Worm (Caenorhabditis elegans): Measurements from ENCODE around the gene fip-5.

Gene fip-5

ce11 chrX:10302430-10302829 is at the start of gene fip-5:
TSS of gene fip-5 (plus strand) at chrX:10302741.
- TF ChIP-seq flt-1 (GFP tag; IDR thresholded peaks at IDR 0.05) (no peak), cog-1 (tag; optimal IDR thresholded peaks at IDR 0.05) (no peak), ztf-29 (GFP tag; IDR thresholded peaks at IDR 0.05) (no peak), ref-1 (GFP tag; conservative IDR thresholded peaks at IDR 0.05) (no peak), ztf-23 (GFP tag; IDR thresholded peaks at IDR 0.05) (no peak), med-1 (GFP tag; optimal IDR thresholded peaks at IDR 0.05; ENCODE audit: insufficient read depth) (no peak), T22C8.4 (GFP tag; IDR thresholded peaks at IDR 0.05) (no peak), tab-1 (GFP tag; IDR thresholded peaks at IDR 0.05) (no peak)

- TF ChIP-seq ztf-23 (GFP tag; IDR thresholded peaks at IDR 0.05) (no peak), med-1 (GFP tag; optimal IDR thresholded peaks at IDR 0.05; ENCODE audit: insufficient read depth) (no peak), ztf-29 (GFP tag; IDR thresholded peaks at IDR 0.05) (no peak)
Observed at ce11 chrX:10252781-10253180, 49.8 kb upstream of the fip-5 start, which contains the start of gene C14H10.2. TSS of gene C14H10.2 (minus strand) at chrX:10252881.

ce11 chrX:10254068-10254467 is 48.5 kb upstream of the fip-5 start:
- no peak for TF ChIP-seq med-1 (GFP tag; optimal IDR thresholded peaks at IDR 0.05; ENCODE audit: insufficient read depth)
- no peak for TF ChIP-seq T22C8.4 (GFP tag; IDR thresholded peaks at IDR 0.05)
- TF ChIP-seq cog-1 (tag; optimal IDR thresholded peaks at IDR 0.05): no peak
- TF ChIP-seq klf-2 (GFP tag; conservative IDR thresholded peaks at IDR 0.05): no peak
- TF ChIP-seq tab-1 (GFP tag; IDR thresholded peaks at IDR 0.05): no peak
- no peak for TF ChIP-seq ztf-23 (GFP tag; IDR thresholded peaks at IDR 0.05)
- no peak for TF ChIP-seq flt-1 (GFP tag; IDR thresholded peaks at IDR 0.05)
- no peak for TF ChIP-seq ztf-29 (GFP tag; IDR thresholded peaks at IDR 0.05)
- TF ChIP-seq ref-1 (GFP tag; conservative IDR thresholded peaks at IDR 0.05): no peak

- TF ChIP-seq ztf-23 (GFP tag; IDR thresholded peaks at IDR 0.05) (no peak), T22C8.4 (GFP tag; IDR thresholded peaks at IDR 0.05) (no peak), cog-1 (tag; optimal IDR thresholded peaks at IDR 0.05) (no peak), tab-1 (GFP tag; IDR thresholded peaks at IDR 0.05) (no peak), ref-1 (GFP tag; conservative IDR thresholded peaks at IDR 0.05) (no peak), med-1 (GFP tag; optimal IDR thresholded peaks at IDR 0.05; ENCODE audit: insufficient read depth) (no peak), ztf-29 (GFP tag; IDR thresholded peaks at IDR 0.05) (no peak), flt-1 (GFP tag; IDR thresholded peaks at IDR 0.05) (no peak), klf-2 (GFP tag; conservative IDR thresholded peaks at IDR 0.05) (no peak)
Observed at ce11 chrX:10260035-10260434, 42.5 kb upstream of the fip-5 start, which contains the start of gene C32A9.1. TSS of gene C32A9.1 (minus strand) at chrX:10260135.

ce11 chrX:10262299-10262698 is 40.2 kb upstream of the fip-5 start:
- no peak for TF ChIP-seq cog-1 (tag; optimal IDR thresholded peaks at IDR 0.05)
- no peak for TF ChIP-seq ref-1 (GFP tag; conservative IDR thresholded peaks at IDR 0.05)
- TF ChIP-seq klf-2 (GFP tag; conservative IDR thresholded peaks at IDR 0.05): no peak
- no peak for TF ChIP-seq T22C8.4 (GFP tag; IDR thresholded peaks at IDR 0.05)
- no peak for TF ChIP-seq flt-1 (GFP tag; IDR thresholded peaks at IDR 0.05)
- TF ChIP-seq ztf-23 (GFP tag; IDR thresholded peaks at IDR 0.05): no peak
- no peak for TF ChIP-seq med-1 (GFP tag; optimal IDR thresholded peaks at IDR 0.05; ENCODE audit: insufficient read depth)
- no peak for TF ChIP-seq tab-1 (GFP tag; IDR thresholded peaks at IDR 0.05)
- no peak for TF ChIP-seq ztf-29 (GFP tag; IDR thresholded peaks at IDR 0.05)

ce11 chrX:10273392-10273791 is 29.1 kb upstream of the fip-5 start, which contains the start of gene F41E7.2:
TSS of gene F41E7.2 (plus strand) at chrX:10273692.
- TF ChIP-seq tab-1 (GFP tag; IDR thresholded peaks at IDR 0.05) (no peak), ref-1 (GFP tag; conservative IDR thresholded peaks at IDR 0.05) (no peak), med-1 (GFP tag; optimal IDR thresholded peaks at IDR 0.05; ENCODE audit: insufficient read depth) (no peak), flt-1 (GFP tag; IDR thresholded peaks at IDR 0.05) (no peak), ztf-23 (GFP tag; IDR thresholded peaks at IDR 0.05) (no peak), cog-1 (tag; optimal IDR thresholded peaks at IDR 0.05) (no peak), ztf-29 (GFP tag; IDR thresholded peaks at IDR 0.05) (no peak), T22C8.4 (GFP tag; IDR thresholded peaks at IDR 0.05) (no peak), klf-2 (GFP tag; conservative IDR thresholded peaks at IDR 0.05) (no peak)

- TF ChIP-seq flt-1 (GFP tag; IDR thresholded peaks at IDR 0.05): no peak
- no peak for TF ChIP-seq ztf-29 (GFP tag; IDR thresholded peaks at IDR 0.05)
- TF ChIP-seq cog-1 (tag; optimal IDR thresholded peaks at IDR 0.05): no peak
- no peak for TF ChIP-seq ref-1 (GFP tag; conservative IDR thresholded peaks at IDR 0.05)
- no peak for TF ChIP-seq ztf-23 (GFP tag; IDR thresholded peaks at IDR 0.05)
- no peak for TF ChIP-seq tab-1 (GFP tag; IDR thresholded peaks at IDR 0.05)
- no peak for TF ChIP-seq T22C8.4 (GFP tag; IDR thresholded peaks at IDR 0.05)
- no peak for TF ChIP-seq med-1 (GFP tag; optimal IDR thresholded peaks at IDR 0.05; ENCODE audit: insufficient read depth)
- no peak for TF ChIP-seq klf-2 (GFP tag; conservative IDR thresholded peaks at IDR 0.05)
Observed at ce11 chrX:10274470-10274869, 28.1 kb upstream of the fip-5 start.

ce11 chrX:10277118-10277517 is 25.4 kb upstream of the fip-5 start:
- TF ChIP-seq ref-1 (GFP tag; conservative IDR thresholded peaks at IDR 0.05) (no peak), ztf-23 (GFP tag; IDR thresholded peaks at IDR 0.05) (no peak), klf-2 (GFP tag; conservative IDR thresholded peaks at IDR 0.05) (no peak), cog-1 (tag; optimal IDR thresholded peaks at IDR 0.05) (no peak), med-1 (GFP tag; optimal IDR thresholded peaks at IDR 0.05; ENCODE audit: insufficient read depth) (no peak), ztf-29 (GFP tag; IDR thresholded peaks at IDR 0.05) (no peak), T22C8.4 (GFP tag; IDR thresholded peaks at IDR 0.05) (no peak), tab-1 (GFP tag; IDR thresholded peaks at IDR 0.05) (no peak), flt-1 (GFP tag; IDR thresholded peaks at IDR 0.05) (no peak)

ce11 chrX:10279299-10279698 is 23.2 kb upstream of the fip-5 start, which contains the start of gene slc-9B.1:
TSS of gene slc-9B.1 (plus strand) at chrX:10279599.
- TF ChIP-seq klf-2 (GFP tag; conservative IDR thresholded peaks at IDR 0.05) (no peak), flt-1 (GFP tag; IDR thresholded peaks at IDR 0.05) (no peak), T22C8.4 (GFP tag; IDR thresholded peaks at IDR 0.05) (no peak), ref-1 (GFP tag; conservative IDR thresholded peaks at IDR 0.05) (no peak), cog-1 (tag; optimal IDR thresholded peaks at IDR 0.05) (no peak), ztf-29 (GFP tag; IDR thresholded peaks at IDR 0.05) (no peak), med-1 (GFP tag; optimal IDR thresholded peaks at IDR 0.05; ENCODE audit: insufficient read depth) (no peak), tab-1 (GFP tag; IDR thresholded peaks at IDR 0.05) (no peak), ztf-23 (GFP tag; IDR thresholded peaks at IDR 0.05) (no peak)

ce11 chrX:10285634-10286033 is 16.9 kb upstream of the fip-5 start, which contains the start of gene npr-6:
TSS of gene npr-6 (minus strand) at chrX:10285734.
- TF ChIP-seq ztf-29 (GFP tag; IDR thresholded peaks at IDR 0.05): no peak
